Fruit fly (Drosophila melanogaster) whole organism, embryonic: Measurements from ENCODE around the gene Lamtor3.

ENCODE experiments used
- Bgb ChIP-seq: fragments of 200-800 bp; sonication (Bioruptor generic); IDR thresholded peaks from 2 replicates; pipeline ENCODE4 v1.3.6; 2022; ENCODE audit warnings: missing biosample characterization, missing genetic modification characterization; ENCODE audit not compliant: partially characterized antibody
- BtbVII ChIP-seq: fragments of 200-800 bp; sonication (Bioruptor generic); optimal IDR thresholded peaks from 3 replicates; lab custom pipeline; 2017; ENCODE audit warnings: missing biosample characterization, mild to moderate bottlenecking, missing genetic modification characterization
- CG10209 ChIP-seq: fragments of 200-800 bp; sonication (Bioruptor generic); optimal IDR thresholded peaks from 3 replicates; lab custom pipeline; 2017; ENCODE audit warnings: missing biosample characterization, mild to moderate bottlenecking, missing genetic modification characterization, missing genetic modification reagents
- CG10431 ChIP-seq: fragments of 200-800 bp; sonication (Bioruptor generic); optimal IDR thresholded peaks from 3 replicates; lab custom pipeline; 2018; ENCODE audit warnings: missing biosample characterization, mild to moderate bottlenecking, missing genetic modification characterization
- CG10979 ChIP-seq: fragments of 200-800 bp; sonication (Bioruptor generic); optimal IDR thresholded peaks from 2 replicates; lab custom pipeline; 2018; ENCODE audit warnings: missing biosample characterization, mild to moderate bottlenecking, missing genetic modification characterization, moderate library complexity
- CG12769 ChIP-seq: fragments of 200-800 bp; sonication (Bioruptor generic); optimal IDR thresholded peaks from 2 replicates; lab custom pipeline; 2019; ENCODE audit warnings: missing biosample characterization, mild to moderate bottlenecking, missing genetic modification characterization, moderate library complexity
- CG13123 ChIP-seq: fragments of 200-800 bp; sonication (Bioruptor generic); optimal IDR thresholded peaks from 2 replicates; lab custom pipeline; 2016; ENCODE audit warnings: missing biosample characterization, missing genetic modification characterization
- CG17568 ChIP-seq: fragments of 200-800 bp; sonication (Bioruptor generic); optimal IDR thresholded peaks from 2 replicates; lab custom pipeline; 2018; ENCODE audit warnings: missing biosample characterization, mild to moderate bottlenecking, missing genetic modification characterization, moderate library complexity
- CG17612 ChIP-seq: fragments of 200-800 bp; sonication (Bioruptor generic); IDR thresholded peaks from 2 replicates; pipeline ENCODE4 v1.3.6; 2022; ENCODE audit warnings: missing biosample characterization, missing genetic modification characterization
- CG17802 ChIP-seq: fragments of 200-800 bp; sonication (Bioruptor generic); optimal IDR thresholded peaks from 2 replicates; lab custom pipeline; 2018; ENCODE audit warnings: missing biosample characterization, mild to moderate bottlenecking, missing genetic modification characterization, moderate library complexity
- CG31388 ChIP-seq: fragments of 200-800 bp; sonication (Bioruptor generic); optimal IDR thresholded peaks from 2 replicates; lab custom pipeline; 2016; ENCODE audit warnings: missing biosample characterization, missing genetic modification characterization
- CG3407 ChIP-seq: fragments of 200-800 bp; sonication (Bioruptor generic); optimal IDR thresholded peaks from 2 replicates; lab custom pipeline; 2018; ENCODE audit warnings: missing biosample characterization, mild to moderate bottlenecking, missing genetic modification characterization
- CG7556 ChIP-seq: fragments of 200-800 bp; sonication (Bioruptor generic); optimal IDR thresholded peaks from 2 replicates; lab custom pipeline; 2017; ENCODE audit warnings: missing biosample characterization, mild to moderate bottlenecking, missing genetic modification characterization
- CG7839 ChIP-seq: fragments of 200-800 bp; sonication (Bioruptor generic); optimal IDR thresholded peaks from 3 replicates; lab custom pipeline; 2018; ENCODE audit warnings: missing biosample characterization, mild to moderate bottlenecking, missing genetic modification characterization, moderate library complexity
- CG7928 ChIP-seq: fragments of 200-800 bp; sonication (Bioruptor generic); optimal IDR thresholded peaks from 2 replicates; lab custom pipeline; 2017; ENCODE audit warnings: missing biosample characterization, mild to moderate bottlenecking, missing genetic modification characterization
- CG7963 ChIP-seq: fragments of 200-800 bp; sonication (Bioruptor generic); IDR thresholded peaks from 3 replicates; pipeline ENCODE4 v1.3.6; 2022; ENCODE audit warnings: missing biosample characterization, missing genetic modification characterization; ENCODE audit not compliant: partially characterized antibody
- CG8281 ChIP-seq: fragments of 200-800 bp; sonication (Bioruptor generic); optimal IDR thresholded peaks from 2 replicates; lab custom pipeline; 2018; ENCODE audit warnings: missing biosample characterization, mild to moderate bottlenecking, missing genetic modification characterization, moderate library complexity
- CG9437 ChIP-seq: fragments of 200-800 bp; sonication (Bioruptor generic); optimal IDR thresholded peaks from 2 replicates; lab custom pipeline; 2018; ENCODE audit warnings: missing biosample characterization, mild to moderate bottlenecking, missing genetic modification characterization
- D19B ChIP-seq: fragments of 200-800 bp; sonication (Bioruptor generic); optimal IDR thresholded peaks from 2 replicates; lab custom pipeline; 2017; ENCODE audit warnings: missing biosample characterization, mild to moderate bottlenecking, missing genetic modification characterization
- Dad ChIP-seq: fragments of 200-800 bp; sonication (Bioruptor generic); optimal IDR thresholded peaks from 3 replicates; lab custom pipeline; 2016; ENCODE audit warnings: missing biosample characterization, missing genetic modification characterization
- Dip3 ChIP-seq: fragments of 200-800 bp; sonication (Bioruptor generic); optimal IDR thresholded peaks from 3 replicates; lab custom pipeline; 2016; ENCODE audit warnings: missing biosample characterization, missing genetic modification characterization
- Fer3 ChIP-seq: fragments of 200-800 bp; sonication (Bioruptor generic); optimal IDR thresholded peaks from 2 replicates; lab custom pipeline; 2018; ENCODE audit warnings: missing biosample characterization, mild to moderate bottlenecking, missing genetic modification characterization, moderate library complexity
- Hsf ChIP-seq: fragments of 200-800 bp; sonication (Bioruptor generic); optimal IDR thresholded peaks from 3 replicates; lab custom pipeline; 2016; ENCODE audit warnings: missing biosample characterization, missing genetic modification characterization
- Lim3 ChIP-seq: fragments of 200-800 bp; sonication (Bioruptor generic); IDR thresholded peaks from 2 replicates; pipeline ENCODE4 v1.3.6; 2022; ENCODE audit warnings: missing biosample characterization, missing genetic modification characterization
- NC2α ChIP-seq: fragments of 200-800 bp; sonication (Bioruptor generic); optimal IDR thresholded peaks from 2 replicates; lab custom pipeline; 2016; ENCODE audit warnings: missing biosample characterization, missing genetic modification characterization
- Ptx1 ChIP-seq: fragments of 200-800 bp; sonication (Bioruptor generic); IDR thresholded peaks from 2 replicates; pipeline ENCODE4 v1.3.6; 2022; ENCODE audit warnings: missing biosample characterization, missing genetic modification characterization
- ab ChIP-seq: fragments of 200-800 bp; sonication (Bioruptor generic); optimal IDR thresholded peaks from 2 replicates; lab custom pipeline; 2016; ENCODE audit warnings: missing biosample characterization, missing genetic modification characterization
- bowl ChIP-seq: fragments of 200-800 bp; sonication (Bioruptor generic); IDR thresholded peaks from 2 replicates; pipeline ENCODE4 v1.3.6; 2022; ENCODE audit warnings: missing biosample characterization, missing genetic modification characterization
- br ChIP-seq: fragments of >200 bp; optimal IDR thresholded peaks from 2 replicates; lab custom pipeline; 2017
- btn ChIP-seq: fragments of 200-800 bp; sonication (Bioruptor generic); optimal IDR thresholded peaks from 2 replicates; lab custom pipeline; 2016; ENCODE audit warnings: missing biosample characterization, missing genetic modification characterization
- cad ChIP-seq: fragments of >200 bp; optimal IDR thresholded peaks from 2 replicates; lab custom pipeline; 2017; ENCODE audit warnings: missing biosample characterization, missing genetic modification characterization
- da ChIP-seq: fragments of 200-800 bp; sonication (Bioruptor generic); optimal IDR thresholded peaks from 2 replicates; lab custom pipeline; 2016; ENCODE audit warnings: missing biosample characterization, missing genetic modification characterization
- dmrt99B ChIP-seq: fragments of 200-800 bp; sonication (Bioruptor generic); optimal IDR thresholded peaks from 2 replicates; lab custom pipeline; 2018; ENCODE audit warnings: missing biosample characterization, mild to moderate bottlenecking, missing genetic modification characterization, moderate library complexity
- en ChIP-seq: fragments of 200-800 bp; sonication (Bioruptor generic); optimal IDR thresholded peaks from 2 replicates; lab custom pipeline; 2016; ENCODE audit warnings: missing biosample characterization, missing genetic modification characterization
- esg ChIP-seq: fragments of 200-800 bp; sonication (Bioruptor generic); conservative IDR thresholded peaks from 2 replicates; pipeline ENCODE4 v1.3.6; 2022; ENCODE audit warnings: missing biosample characterization, missing genetic modification characterization
- ftz-f1 ChIP-seq: fragments of 200-800 bp; sonication (Bioruptor generic); optimal IDR thresholded peaks from 2 replicates; lab custom pipeline; 2016; ENCODE audit warnings: missing biosample characterization, missing genetic modification characterization
- gsb ChIP-seq: fragments of 200-800 bp; sonication (Bioruptor generic); IDR thresholded peaks from 2 replicates; pipeline ENCODE4 v1.3.6; 2022; ENCODE audit warnings: missing biosample characterization, missing genetic modification characterization
- jigr1 ChIP-seq: fragments of 200-800 bp; sonication (Bioruptor generic); IDR thresholded peaks from 3 replicates; pipeline ENCODE4 v1.3.6; 2022; ENCODE audit warnings: missing biosample characterization, missing genetic modification characterization
- kay ChIP-seq: fragments of 200-800 bp; sonication (Bioruptor generic); optimal IDR thresholded peaks from 2 replicates; lab custom pipeline; 2016; ENCODE audit warnings: missing biosample characterization, missing genetic modification characterization
- ken ChIP-seq: fragments of 200-800 bp; sonication (Bioruptor generic); IDR thresholded peaks from 3 replicates; pipeline ENCODE4 v1.3.6; 2022; ENCODE audit warnings: missing biosample characterization, missing genetic modification characterization
- klu ChIP-seq: fragments of 200-800 bp; sonication (Bioruptor generic); IDR thresholded peaks from 2 replicates; pipeline ENCODE4 v1.3.6; 2022; ENCODE audit warnings: missing biosample characterization, missing genetic modification characterization
- org-1 ChIP-seq: fragments of 200-800 bp; sonication (Bioruptor generic); optimal IDR thresholded peaks from 2 replicates; lab custom pipeline; 2017; ENCODE audit warnings: missing biosample characterization, missing genetic modification characterization
- otp ChIP-seq: fragments of 200-800 bp; sonication (Bioruptor generic); IDR thresholded peaks from 3 replicates; pipeline ENCODE4, ENCODE4 v1.3.6; 2022; ENCODE audit warnings: missing biosample characterization, missing genetic modification characterization
- pzg ChIP-seq: fragments of 200-800 bp; sonication (Bioruptor generic); optimal IDR thresholded peaks from 3 replicates; lab custom pipeline; 2018; ENCODE audit warnings: missing biosample characterization, mild to moderate bottlenecking, missing genetic modification characterization, moderate library complexity
- sens ChIP-seq: fragments of 200-800 bp; sonication (Bioruptor generic); peaks from one replicate; lab custom pipeline; 2016; ENCODE audit warnings: missing biosample characterization, missing genetic modification characterization
- sima ChIP-seq: fragments of 200-800 bp; sonication (Bioruptor generic); optimal IDR thresholded peaks from 2 replicates; lab custom pipeline; 2016; ENCODE audit warnings: missing biosample characterization, missing genetic modification characterization
- sr ChIP-seq: fragments of 200-800 bp; sonication (Bioruptor generic); IDR thresholded peaks from 3 replicates; pipeline ENCODE4 v1.3.6; 2022; ENCODE audit warnings: missing biosample characterization, missing genetic modification characterization
- toy ChIP-seq: fragments of 200-800 bp; sonication (Bioruptor generic); IDR thresholded peaks from 2 replicates; pipeline ENCODE4 v1.3.6; 2022; ENCODE audit warnings: missing biosample characterization, missing genetic modification characterization
- zf30C ChIP-seq: fragments of 200-800 bp; sonication (Bioruptor generic); optimal IDR thresholded peaks from 3 replicates; lab custom pipeline; 2018; ENCODE audit warnings: missing biosample characterization, mild to moderate bottlenecking, missing genetic modification characterization
- zfh2 ChIP-seq: fragments of 200-800 bp; sonication (Bioruptor generic); optimal IDR thresholded peaks from 2 replicates; lab custom pipeline; 2016; ENCODE audit warnings: missing biosample characterization, missing genetic modification characterization

Gene Lamtor3

DNA sequence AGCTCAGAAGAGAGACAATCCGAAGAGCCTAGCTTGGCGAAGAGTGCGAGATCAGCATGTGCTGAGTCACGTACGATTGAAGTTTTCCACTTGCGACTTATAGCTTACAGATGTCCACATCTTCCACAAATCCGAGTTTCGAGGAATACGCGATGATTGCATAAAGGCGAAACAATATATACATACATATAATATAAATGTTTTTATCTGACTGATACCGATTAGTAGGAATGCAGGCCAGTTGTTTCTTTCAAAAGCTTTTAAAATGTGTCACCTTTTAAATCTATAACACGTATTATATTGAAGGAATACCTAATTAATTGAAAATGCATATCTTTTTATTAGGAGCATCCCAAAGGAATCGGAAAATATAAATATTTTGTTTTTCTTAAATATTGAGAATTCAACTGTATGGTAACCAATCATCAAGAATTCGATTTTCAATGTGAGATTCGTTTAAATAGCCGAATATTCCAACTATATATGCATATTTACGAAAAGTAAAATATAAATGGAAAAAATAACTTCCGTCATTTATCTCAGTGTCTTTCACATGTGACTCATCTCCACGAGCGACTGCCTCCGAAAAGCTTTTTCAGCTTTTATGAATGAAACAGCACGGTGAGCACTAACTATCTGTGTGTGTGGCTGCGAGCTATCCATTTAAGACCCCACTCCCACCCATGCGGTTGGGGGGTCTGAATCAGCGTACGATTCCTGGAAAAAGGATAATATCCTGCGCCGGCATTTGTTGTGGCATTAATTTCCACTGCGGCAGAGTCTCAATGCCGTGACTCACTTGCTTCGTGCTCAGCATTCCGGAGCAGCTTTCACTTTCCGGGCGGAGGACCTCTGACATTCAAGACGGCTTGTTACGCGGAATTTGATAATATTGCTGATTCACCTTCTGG is 30.3 kb upstream of the Lamtor3 start (continued):
- TF ChIP-seq ftz-f1 (GFP tag; lab: Kevin White, UChicago) (no peak), sr (GFP tag; lab: Robert Waterston, UW) (no peak), CG31388 (no peak), Ptx1 (GFP tag; lab: Robert Waterston, UW) (peak; percentile 65; the same call in 1 of the 2 replicates), CG17802 (tag; lab: Kevin White, UChicago) (no peak), da (GFP tag; lab: Kevin White, UChicago) (no peak), CG10979 (tag; lab: Kevin White, UChicago) (no peak), Bgb (GFP tag; lab: Robert Waterston, UW) (no peak), CG3407 (GFP tag; lab: Kevin White, UChicago) (peak; percentile 33), Dip3 (GFP tag; lab: Kevin White, UChicago) (peak; percentile 46), CG17568 (GFP tag; lab: Kevin White, UChicago) (peak; percentile 22), dmrt99B (tag; lab: Kevin White, UChicago) (peak; percentile 73), toy (GFP tag; lab: Robert Waterston, UW) (no peak), en (GFP tag; lab: Kevin White, UChicago) (peak; percentile 15), zf30C (GFP tag; lab: Kevin White, UChicago) (peak; percentile 69), Dad (GFP tag; lab: Kevin White, UChicago) (no peak), Hsf (GFP tag; lab: Kevin White, UChicago) (peak; percentile 37), NC2α (GFP tag; lab: Kevin White, UChicago) (no peak), CG13123 (peak; percentile 10), CG8281 (tag; lab: Kevin White, UChicago) (peak; percentile 21), org-1 (peak; percentile 40), Fer3 (tag; lab: Kevin White, UChicago) (peak; percentile 66), CG10431 (GFP tag; lab: Kevin White, UChicago) (no peak), sima (no peak), CG17612 (GFP tag; lab: Robert Waterston, UW) (no peak), esg (GFP tag; lab: Robert Waterston, UW) (0 out of 2 replicates have a peak, but pooled peaks have one; percentile 5), klu (GFP tag; lab: Robert Waterston, UW) (no peak; the same call in 1 of the 2 replicates), CG7963 (GFP tag; lab: Robert Waterston, UW) (no peak), otp (no peak), cad (no peak), pzg (GFP tag; lab: Kevin White, UChicago) (no peak), D19B (peak; percentile 58), CG10209 (peak; percentile 66), ken (GFP tag; lab: Robert Waterston, UW) (peak; percentile 46; the same call in 1 of the 3 replicates), bowl (no peak), CG7928 (GFP tag; lab: Kevin White, UChicago) (no peak), sens (GFP tag; lab: Kevin White, UChicago) (peak; percentile 90), jigr1 (GFP tag; lab: Robert Waterston, UW) (no peak), CG12769 (tag; lab: Kevin White, UChicago) (peak; percentile 54), gsb (GFP tag; lab: Robert Waterston, UW) (no peak), kay (GFP tag; lab: Kevin White, UChicago) (peak; percentile 97), CG7839 (tag; lab: Kevin White, UChicago) (peak; percentile 75), Lim3 (GFP tag; lab: Robert Waterston, UW) (no peak), ab (GFP tag; lab: Kevin White, UChicago) (no peak), BtbVII (GFP tag; lab: Kevin White, UChicago) (peak; percentile 50), CG7556 (peak; percentile 77), br (no peak), btn (no peak), zfh2 (GFP tag; lab: Kevin White, UChicago) (no peak), CG9437 (peak; percentile 28)
